Worm (Caenorhabditis elegans) whole organism, midembryonic: Measurements from ENCODE around the gene Y37A1A.3.

Experiments
- T22C8.4 ChIP-seq: fragments of 200-800 bp; sonication (Bioruptor generic); IDR thresholded peaks from 2 replicates; pipeline ENCODE4 v1.3.6; 2022; ENCODE audit warnings: missing genetic modification characterization, missing compliant biosample characterization
- cog-1 ChIP-seq: sonication (generic microtip); optimal IDR thresholded peaks from 2 replicates; lab custom pipeline; 2016; ENCODE audit warnings: missing genetic modification characterization, missing compliant biosample characterization
- flt-1 ChIP-seq: fragments of 200-800 bp; sonication (Bioruptor generic); IDR thresholded peaks from 2 replicates; pipeline ENCODE4 v1.3.6; 2022; ENCODE audit warnings: missing genetic modification characterization, missing compliant biosample characterization
- klf-2 ChIP-seq: fragments of 200-800 bp; sonication (Bioruptor generic); conservative IDR thresholded peaks from 2 replicates; pipeline ENCODE4 v1.3.6; 2022; ENCODE audit warnings: missing genetic modification reagents, missing genetic modification characterization, missing compliant biosample characterization
- med-1 ChIP-seq: sonication (generic microtip); optimal IDR thresholded peaks from 2 replicates; lab custom pipeline; 2017; ENCODE audit warnings: missing genetic modification characterization, mild to moderate bottlenecking, missing compliant biosample characterization, antibody characterized with exemption, missing genetic modification reagents; ENCODE audit not compliant: insufficient read depth
- ref-1 ChIP-seq: fragments of 200-800 bp; sonication (Bioruptor generic); conservative IDR thresholded peaks from 2 replicates; pipeline ENCODE4 v1.3.6; 2022; ENCODE audit warnings: missing genetic modification reagents, missing genetic modification characterization, missing compliant biosample characterization
- tab-1 ChIP-seq: fragments of 200-800 bp; sonication (Bioruptor generic); IDR thresholded peaks from 2 replicates; pipeline ENCODE4 v1.3.6; 2022; ENCODE audit warnings: missing genetic modification characterization, missing compliant biosample characterization
- ztf-23 ChIP-seq: fragments of 200-800 bp; sonication (Bioruptor generic); IDR thresholded peaks from 2 replicates; pipeline ENCODE4 v1.3.6; 2022; ENCODE audit warnings: missing genetic modification reagents, missing genetic modification characterization, missing compliant biosample characterization
- ztf-29 ChIP-seq: fragments of 200-800 bp; sonication (Bioruptor generic); IDR thresholded peaks from 2 replicates; pipeline ENCODE4 v1.3.6; 2022; ENCODE audit warnings: missing genetic modification reagents, missing genetic modification characterization, missing compliant biosample characterization

The Y37A1A.3 gene

DNA sequence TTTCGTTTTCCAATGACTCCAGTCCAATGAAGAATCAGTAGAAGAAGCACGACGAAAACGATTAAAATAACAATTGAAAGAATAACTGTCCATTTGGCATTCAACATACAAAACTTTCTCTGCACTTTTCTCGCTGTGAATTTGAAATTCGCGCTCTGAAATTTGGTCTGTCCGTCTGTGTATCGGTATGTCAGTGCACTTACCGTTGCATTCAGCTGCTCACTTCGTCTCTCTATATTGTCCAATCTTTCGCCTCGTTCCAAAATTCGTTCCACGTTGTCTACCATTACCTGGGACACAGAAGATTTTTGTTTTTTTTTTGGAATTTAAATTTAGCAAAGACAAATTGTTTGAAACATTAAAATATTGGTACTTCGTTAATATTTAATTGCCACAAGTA lies 42.2 kb downstream of the Y37A1A.3 start:
- TF ChIP-seq flt-1 (GFP tag; lab: Robert Waterston, UW) (no peak), tab-1 (GFP tag; lab: Robert Waterston, UW) (no peak), cog-1 (tag; lab: Kevin White, UChicago) (no peak), ztf-29 (GFP tag; lab: Robert Waterston, UW) (no peak), T22C8.4 (GFP tag; lab: Robert Waterston, UW) (no peak), ztf-23 (GFP tag; lab: Robert Waterston, UW) (no peak), med-1 (GFP tag; lab: Kevin White, UChicago) (no peak), ref-1 (GFP tag; lab: Robert Waterston, UW) (no peak), klf-2 (GFP tag; lab: Robert Waterston, UW) (no peak)
